Worm (Caenorhabditis elegans): ENCODE data around the gene kvs-2.

DNA sequence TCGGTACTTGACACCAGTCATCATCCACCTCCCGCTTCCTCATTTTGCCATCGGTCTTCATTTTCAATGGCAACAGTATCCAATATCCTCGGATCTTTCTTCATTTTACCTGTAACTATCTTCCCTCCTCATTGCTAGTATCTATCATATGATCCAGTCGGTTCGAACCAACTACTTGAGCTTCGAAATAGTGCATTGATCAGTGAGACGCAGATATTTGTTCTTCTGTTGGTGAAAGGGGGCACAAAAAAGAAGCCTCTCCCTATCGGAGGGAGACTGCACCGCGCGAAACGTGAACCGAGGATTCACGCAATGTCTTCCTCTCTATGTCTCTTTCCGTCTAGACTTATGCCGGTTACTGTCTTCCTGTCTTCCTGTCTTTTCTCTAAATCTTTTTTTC lies 55.5 kb downstream of the kvs-2 start:
- TF ChIP-seq flt-1 (GFP tag; IDR thresholded peaks at IDR 0.05) (no peak), hmbx-1 (tag; optimal IDR thresholded peaks at IDR 0.05) (no peak), ets-7 (tag; optimal IDR thresholded peaks at IDR 0.05) (no peak), ama-1 (optimal IDR thresholded peaks at IDR 0.05) (no peak), hnd-1 (tag; optimal IDR thresholded peaks at IDR 0.05) (no peak)

All from whole organism, early embryonic.